Worm (Caenorhabditis elegans) whole organism, mixed stage, embryonic: ENCODE measurements around the gene zipt-13.
A peak's percentile ranks its signal among the peaks of the same experiment; 100 is the strongest.

ENCODE experiments used
- M03D4.4 ChIP-seq: sonication (generic microtip); optimal IDR thresholded peaks from 2 replicates; lab custom pipeline; 2017; ENCODE audit warnings: mild to moderate bottlenecking, missing genetic modification characterization, missing compliant biosample characterization
- bed-3 ChIP-seq: fragments of 200-800 bp; sonication (Bioruptor generic); optimal IDR thresholded peaks from 3 replicates; lab custom pipeline; 2018; ENCODE audit warnings: mild to moderate bottlenecking, missing genetic modification characterization, moderate library complexity, missing compliant biosample characterization
- blmp-1 ChIP-seq: fragments of 150-350 bp; optimal IDR thresholded peaks from 2 replicates; lab custom pipeline; 2014; ENCODE audit warnings: missing biosample characterization, missing genetic modification characterization
- ceh-39 ChIP-seq: fragments of 150-350 bp; optimal IDR thresholded peaks from 2 replicates; lab custom pipeline; 2014; ENCODE audit warnings: missing biosample characterization, missing genetic modification characterization
- ceh-43 ChIP-seq: fragments of 200-800 bp; sonication (Bioruptor generic); optimal IDR thresholded peaks from 2 replicates; lab custom pipeline; 2018; ENCODE audit warnings: mild to moderate bottlenecking, missing genetic modification characterization, moderate library complexity, missing compliant biosample characterization
- ceh-83 ChIP-seq: fragments of 200-800 bp; sonication (Bioruptor generic); optimal IDR thresholded peaks from 2 replicates; lab custom pipeline; 2018; ENCODE audit warnings: mild to moderate bottlenecking, missing genetic modification characterization, missing compliant biosample characterization
- ces-1 ChIP-seq: fragments of 150-350 bp; optimal IDR thresholded peaks from 2 replicates; lab custom pipeline; 2014; ENCODE audit warnings: missing biosample characterization, missing genetic modification reagents, missing genetic modification characterization
- cnd-1 ChIP-seq: fragments of 200-800 bp; sonication (Bioruptor generic); optimal IDR thresholded peaks from 2 replicates; lab custom pipeline; 2018; ENCODE audit warnings: mild to moderate bottlenecking, missing genetic modification characterization, missing compliant biosample characterization
- drap-1 ChIP-seq: fragments of 200-800 bp; sonication (Bioruptor generic); optimal IDR thresholded peaks from 3 replicates; lab custom pipeline; 2018; ENCODE audit warnings: mild to moderate bottlenecking, missing genetic modification characterization, missing compliant biosample characterization
- elt-1 ChIP-seq: sonication (generic microtip); optimal IDR thresholded peaks from 2 replicates; lab custom pipeline; 2017; ENCODE audit warnings: missing genetic modification characterization, mild to moderate bottlenecking, missing compliant biosample characterization, antibody characterized with exemption, moderate library complexity, borderline replicate concordance; ENCODE audit not compliant: insufficient read depth
- flh-1 ChIP-seq: fragments of 200-800 bp; sonication (Bioruptor generic); optimal IDR thresholded peaks from 2 replicates; lab custom pipeline; 2018; ENCODE audit warnings: mild to moderate bottlenecking, missing genetic modification characterization, moderate library complexity, missing compliant biosample characterization
- ham-2 ChIP-seq: fragments of 200-800 bp; sonication (Bioruptor generic); optimal IDR thresholded peaks from 2 replicates; lab custom pipeline; 2018; ENCODE audit warnings: mild to moderate bottlenecking, missing genetic modification characterization, missing compliant biosample characterization
- hlh-1 ChIP-seq: fragments of 150-350 bp; optimal IDR thresholded peaks from 2 replicates; lab custom pipeline; 2014; ENCODE audit warnings: missing biosample characterization, missing genetic modification reagents, missing genetic modification characterization
- lin-32 ChIP-seq: fragments of 200-800 bp; sonication (Bioruptor generic); optimal IDR thresholded peaks from 2 replicates; lab custom pipeline; 2018; ENCODE audit warnings: mild to moderate bottlenecking, missing genetic modification characterization, missing compliant biosample characterization
- lsy-2 ChIP-seq: fragments of 150-350 bp; optimal IDR thresholded peaks from 2 replicates; lab custom pipeline; 2014; ENCODE audit warnings: missing biosample characterization, missing genetic modification characterization
- mab-5 ChIP-seq: fragments of 150-350 bp; optimal IDR thresholded peaks from 2 replicates; lab custom pipeline; 2014; ENCODE audit warnings: missing biosample characterization, missing genetic modification characterization
- mep-1 ChIP-seq: fragments of 150-350 bp; optimal IDR thresholded peaks from 2 replicates; lab custom pipeline; 2017; ENCODE audit warnings: missing biosample characterization, missing genetic modification reagents, missing genetic modification characterization, inconsistent platforms
- nhr-12 ChIP-seq: fragments of 150-350 bp; optimal IDR thresholded peaks from 2 replicates; lab custom pipeline; 2014; ENCODE audit warnings: missing biosample characterization, missing genetic modification characterization
- nhr-2 ChIP-seq: fragments of 150-350 bp; optimal IDR thresholded peaks from 2 replicates; lab custom pipeline; 2014; ENCODE audit warnings: missing biosample characterization, missing genetic modification characterization
- nhr-28 ChIP-seq: fragments of 150-350 bp; optimal IDR thresholded peaks from 2 replicates; lab custom pipeline; 2014; ENCODE audit warnings: missing biosample characterization, missing genetic modification characterization
- nhr-76 ChIP-seq: sonication (generic microtip); optimal IDR thresholded peaks from 2 replicates; lab custom pipeline; 2017; ENCODE audit warnings: missing biosample characterization, missing genetic modification characterization
- pha-4 ChIP-seq: fragments of 150-350 bp; optimal IDR thresholded peaks from 2 replicates; lab custom pipeline; 2018; ENCODE audit warnings: missing biosample characterization, missing genetic modification reagents, missing genetic modification characterization
- sem-2 ChIP-seq: fragments of 200-800 bp; sonication (Bioruptor generic); optimal IDR thresholded peaks from 2 replicates; lab custom pipeline; 2018; ENCODE audit warnings: mild to moderate bottlenecking, missing genetic modification characterization, missing compliant biosample characterization
- snpc-4 ChIP-seq: fragments of 150-350 bp; optimal IDR thresholded peaks from 2 replicates; lab custom pipeline; 2014; ENCODE audit warnings: missing biosample characterization, missing genetic modification characterization
- sptf-1 ChIP-seq: sonication (generic microtip); optimal IDR thresholded peaks from 2 replicates; lab custom pipeline; 2017; ENCODE audit warnings: mild to moderate bottlenecking, missing genetic modification characterization, moderate library complexity, missing compliant biosample characterization
- tbx-8 ChIP-seq: fragments of 200-800 bp; sonication (Bioruptor generic); optimal IDR thresholded peaks from 2 replicates; lab custom pipeline; 2018; ENCODE audit warnings: mild to moderate bottlenecking, missing genetic modification characterization, moderate library complexity, missing compliant biosample characterization
- unc-120 ChIP-seq: sonication (generic microtip); optimal IDR thresholded peaks from 2 replicates; lab custom pipeline; 2017; ENCODE audit warnings: missing genetic modification characterization, missing compliant biosample characterization; ENCODE audit not compliant: poor library complexity, severe bottlenecking
- unc-39 ChIP-seq: fragments of 150-350 bp; optimal IDR thresholded peaks from 2 replicates; lab custom pipeline; 2014; ENCODE audit warnings: missing biosample characterization, missing genetic modification characterization
- unc-62 ChIP-seq: fragments of 150-350 bp; optimal IDR thresholded peaks from 2 replicates; lab custom pipeline; 2014; ENCODE audit warnings: missing biosample characterization, missing genetic modification reagents, missing genetic modification characterization
- zip-8 ChIP-seq: fragments of 150-350 bp; optimal IDR thresholded peaks from 2 replicates; lab custom pipeline; 2014; ENCODE audit warnings: missing biosample characterization, missing genetic modification characterization

The zipt-13 gene

DNA sequence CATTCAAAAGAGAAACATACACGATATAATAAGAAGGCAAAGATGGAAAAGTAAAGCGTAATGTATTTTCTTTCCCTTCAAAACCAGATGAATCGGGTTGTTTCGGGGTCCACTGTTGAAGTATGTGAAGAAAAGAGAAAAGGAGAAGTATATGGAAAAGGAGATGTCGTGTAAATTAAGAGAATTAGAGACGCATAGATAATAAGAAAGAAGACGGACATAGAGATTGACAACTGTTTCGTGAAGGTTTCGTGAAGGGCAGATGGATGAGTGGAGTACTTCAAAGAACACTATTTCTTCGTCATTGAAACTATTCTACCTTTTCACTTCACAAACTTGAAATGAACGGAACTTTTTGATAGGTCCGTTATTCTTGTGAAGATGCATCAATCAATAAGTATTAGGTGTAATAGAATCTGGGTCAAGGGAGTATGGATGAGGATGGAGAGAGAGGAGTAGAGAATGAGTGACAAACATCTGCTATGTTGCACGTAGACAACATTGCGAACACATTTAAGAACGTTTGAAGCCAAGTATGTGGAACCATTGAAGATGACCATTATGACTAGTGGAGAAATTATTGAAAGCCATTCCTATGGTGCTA is 1.5 kb upstream of the zipt-13 start:
- TF ChIP-seq nhr-2 (no peak), cnd-1 (no peak), elt-1 (no peak), ceh-83 (no peak), hlh-1 (tag; lab: Kevin White, UChicago) (peak; percentile 64), nhr-12 (tag; lab: Kevin White, UChicago) (no peak), nhr-28 (tag; lab: Kevin White, UChicago) (no peak), drap-1 (GFP tag; lab: Kevin White, UChicago) (no peak), unc-120 (tag; lab: Kevin White, UChicago) (peak; percentile 57), sptf-1 (no peak), mab-5 (tag; lab: Kevin White, UChicago) (peak; percentile 15), flh-1 (GFP tag; lab: Kevin White, UChicago) (no peak), ces-1 (GFP tag; lab: Kevin White, UChicago) (no peak), lsy-2 (tag; lab: Kevin White, UChicago) (no peak), snpc-4 (tag; lab: Kevin White, UChicago) (no peak), mep-1 (no peak), unc-62 (peak; percentile 84), ham-2 (GFP tag; lab: Kevin White, UChicago) (no peak)

DNA sequence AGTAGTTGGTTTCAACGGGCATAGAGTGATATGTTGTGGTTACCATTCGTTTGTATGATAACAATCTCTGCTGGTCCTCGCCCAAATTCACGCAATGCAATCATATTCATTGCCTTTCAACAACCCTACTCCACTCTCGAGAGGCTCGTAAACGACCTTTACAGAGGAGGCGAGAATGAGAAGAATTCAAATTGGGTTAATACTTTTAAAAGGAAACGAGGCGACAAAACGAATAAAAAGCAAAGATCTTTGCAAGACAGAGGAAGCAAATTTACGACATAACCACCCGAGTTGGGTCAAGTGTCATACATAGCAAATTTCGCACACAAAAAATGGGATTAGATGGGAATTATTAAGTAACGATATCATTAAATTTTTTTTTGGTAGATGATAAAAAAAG is 4.3 kb downstream of the zipt-13 start:
- TF ChIP-seq ces-1 (GFP tag; lab: Kevin White, UChicago) (peak; percentile 37), unc-62 (no peak), nhr-76 (tag; lab: Kevin White, UChicago) (no peak), nhr-2 (no peak), cnd-1 (no peak), unc-120 (tag; lab: Kevin White, UChicago) (no peak), M03D4.4 (no peak), lin-32 (GFP tag; lab: Kevin White, UChicago) (no peak)

DNA sequence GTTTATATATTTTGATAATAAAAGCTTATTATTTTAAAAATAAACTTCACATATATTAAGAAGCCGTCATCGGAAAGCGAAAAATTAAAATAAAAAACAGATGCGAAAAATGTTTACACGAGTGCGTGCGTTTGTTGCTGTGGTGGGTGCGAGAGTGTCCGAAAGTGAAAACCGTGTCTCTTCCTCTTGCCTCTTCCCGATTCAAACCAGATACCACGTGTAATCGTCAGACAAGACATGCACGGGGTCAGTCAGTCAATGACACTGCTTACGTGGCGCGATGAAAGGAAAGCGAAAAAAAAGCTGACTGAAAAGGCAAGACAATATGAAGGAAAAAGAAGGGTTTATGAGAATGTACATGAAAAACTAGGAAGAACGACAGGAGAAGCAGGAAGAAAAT is 5.9 kb downstream of the zipt-13 start:
- TF ChIP-seq sem-2 (GFP tag; lab: Kevin White, UChicago) = no peak
- TF ChIP-seq blmp-1 (tag; lab: Kevin White, UChicago) = peak; percentile 82
- TF ChIP-seq lin-32 (GFP tag; lab: Kevin White, UChicago) = no peak
- no peak for TF ChIP-seq ces-1 (GFP tag; lab: Kevin White, UChicago)
- no peak for TF ChIP-seq unc-39 (tag; lab: Kevin White, UChicago)

DNA sequence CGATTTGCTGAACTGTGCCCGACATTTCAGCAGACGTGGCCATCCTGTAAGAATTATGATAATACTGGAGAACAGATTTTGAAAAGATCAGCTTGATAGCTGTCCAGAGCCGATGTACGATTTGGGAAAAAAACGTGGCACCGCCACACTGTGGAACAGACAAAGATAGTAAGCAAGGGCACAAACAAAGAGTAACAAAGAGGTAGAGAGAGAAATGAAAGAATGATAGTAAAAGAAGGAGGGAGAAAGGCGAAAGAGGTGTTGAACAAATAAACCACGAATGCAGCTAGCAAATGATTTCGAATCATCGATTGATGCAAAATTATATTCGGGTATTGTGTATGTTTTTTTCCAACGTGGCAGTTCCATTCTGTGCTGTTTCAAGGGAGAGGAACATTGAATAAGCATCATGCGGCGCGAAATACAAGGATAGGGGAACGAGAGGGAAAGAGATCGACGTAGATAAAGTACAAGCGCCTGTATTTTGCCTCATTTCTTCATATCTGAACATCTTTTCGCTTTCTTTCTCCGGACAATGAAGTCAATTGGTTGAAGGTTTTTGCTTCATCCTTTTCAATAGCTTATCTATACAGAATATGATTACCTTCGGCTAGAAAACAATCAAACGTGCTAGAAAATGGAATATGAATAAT is 8.5 kb downstream of the zipt-13 start, which contains the start of gene C14H10.3:
Gene C14H10.3 (minus strand): TSS at position 44 of the 653 bp plus-strand sequence.
- TF ChIP-seq ham-2 (GFP tag; lab: Kevin White, UChicago) (peak; percentile 16), elt-1 (peak; percentile 62), snpc-4 (tag; lab: Kevin White, UChicago) (no peak)

DNA sequence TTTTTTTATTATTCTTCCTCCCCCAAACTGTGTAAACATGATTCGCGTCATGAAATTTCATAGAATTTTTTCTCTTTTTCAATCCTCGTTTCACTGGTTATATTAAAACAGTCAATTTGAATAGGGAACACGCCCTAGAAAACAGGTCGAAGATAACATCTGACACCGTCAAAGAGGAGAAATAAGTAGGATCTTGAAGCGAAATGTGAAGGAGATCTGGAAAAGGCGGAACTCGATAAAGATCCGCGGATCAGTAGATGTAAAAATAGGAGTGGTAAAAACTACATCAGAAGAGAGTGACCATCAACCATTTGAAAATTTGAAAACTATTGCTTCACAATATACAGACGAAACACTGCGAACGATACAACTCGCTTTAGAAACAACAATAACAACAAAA is 9.5 kb downstream of the zipt-13 start:
- TF ChIP-seq elt-1 (peak; percentile 50), ceh-43 (no peak)

DNA sequence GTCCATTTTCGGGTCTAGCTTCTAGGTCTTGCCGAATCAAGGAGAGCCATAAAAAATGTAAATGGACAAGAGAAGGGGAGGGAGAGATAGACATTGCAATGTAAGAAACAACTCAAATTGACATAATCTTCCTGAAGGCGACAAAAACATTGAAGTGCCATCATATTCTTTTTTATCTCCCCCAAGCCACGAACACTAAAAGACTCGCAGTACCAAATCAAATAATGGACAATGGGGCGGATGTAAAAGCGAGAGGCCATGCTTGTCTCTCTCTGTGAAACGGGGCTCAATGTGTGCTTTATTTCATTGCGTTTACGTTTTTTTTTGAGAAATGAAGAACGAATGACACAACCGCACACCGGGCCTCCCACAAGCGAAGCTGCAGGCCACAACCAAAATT is 10.9 kb downstream of the zipt-13 start:
- TF ChIP-seq nhr-2 = no peak
- no peak for TF ChIP-seq tbx-8 (GFP tag; lab: Kevin White, UChicago)
- no peak for TF ChIP-seq sem-2 (GFP tag; lab: Kevin White, UChicago)
- no peak for TF ChIP-seq elt-1
- TF ChIP-seq blmp-1 (tag; lab: Kevin White, UChicago) = no peak
- TF ChIP-seq pha-4 (tag; lab: Kevin White, UChicago) = no peak
- TF ChIP-seq zip-8 (tag; lab: Kevin White, UChicago) = no peak
- TF ChIP-seq M03D4.4 = no peak
- no peak for TF ChIP-seq ham-2 (GFP tag; lab: Kevin White, UChicago)
- no peak for TF ChIP-seq cnd-1
- no peak for TF ChIP-seq nhr-28 (tag; lab: Kevin White, UChicago)
- TF ChIP-seq drap-1 (GFP tag; lab: Kevin White, UChicago) = no peak
- no peak for TF ChIP-seq unc-120 (tag; lab: Kevin White, UChicago)
- no peak for TF ChIP-seq ceh-43
- no peak for TF ChIP-seq lsy-2 (tag; lab: Kevin White, UChicago)
- no peak for TF ChIP-seq bed-3
- no peak for TF ChIP-seq ceh-39
